Worm (Caenorhabditis elegans): ENCODE measurements around the gene Y73C8B.2.

- TF ChIP-seq ztf-11 (tag; optimal IDR thresholded peaks at IDR 0.05), result no peak
- TF ChIP-seq blmp-1 (tag; optimal IDR thresholded peaks at IDR 0.05), result no peak
- no peak for TF ChIP-seq swsn-7 (tag; optimal IDR thresholded peaks at IDR 0.05)
- no peak for TF ChIP-seq lin-15B (tag; optimal IDR thresholded peaks at IDR 0.05)
- TF ChIP-seq nhr-77 (tag; optimal IDR thresholded peaks at IDR 0.05), result no peak
- no peak for TF ChIP-seq ces-1 (GFP tag; optimal IDR thresholded peaks at IDR 0.05)
- TF ChIP-seq lin-13 (GFP tag; optimal IDR thresholded peaks at IDR 0.05), result no peak
- no peak for TF ChIP-seq tlp-1 (tag; optimal IDR thresholded peaks at IDR 0.05)
Measured at ce11 chrV:3210147-3210546, 15.3 kb upstream of the Y73C8B.2 start, which contains the start of gene apx-1.

All from whole organism, L1 larva.